Fruit fly (Drosophila melanogaster) S2 (cell line): ENCODE measurements around the gene Crz.

Source experiments
- CG8478 ChIP-seq: fragments of >200 bp; optimal IDR thresholded peaks from 2 replicates; lab custom pipeline; 2018
- CTCF ChIP-seq, 2 experiments: fragments of >200 bp; optimal IDR thresholded peaks; 2 replicates each; lab custom pipeline; 2018

dm6 chr3R:14280324-14280723, 34.3 kb upstream of the Crz start:
- TF ChIP-seq CG8478 (no peak), CTCF (optimal IDR thresholded peaks at IDR 0.05; lab: Kevin White, UChicago) (no peak)
